Worm (Caenorhabditis elegans) whole organism, L2 larva: ENCODE data around the gene pals-32.

ENCODE experiments used
- C34F6.9 ChIP-seq: fragments of 150-350 bp; optimal IDR thresholded peaks from 2 replicates; lab custom pipeline; 2014; ENCODE audit warnings: missing biosample characterization, missing genetic modification characterization
- F13H6.1 ChIP-seq: sonication (generic microtip); optimal IDR thresholded peaks from 2 replicates; lab custom pipeline; 2016; ENCODE audit warnings: missing genetic modification characterization, missing compliant biosample characterization
- R02D3.7 ChIP-seq: fragments of 150-350 bp; optimal IDR thresholded peaks from 2 replicates; lab custom pipeline; 2014; ENCODE audit warnings: missing biosample characterization, missing genetic modification characterization
- Y55F3AM.14 ChIP-seq: fragments of 200-800 bp; sonication (Bioruptor generic); optimal IDR thresholded peaks from 2 replicates; lab custom pipeline; 2018; ENCODE audit warnings: mild to moderate bottlenecking, missing genetic modification characterization, missing compliant biosample characterization
- ZK546.5 ChIP-seq: sonication (generic microtip); optimal IDR thresholded peaks from 2 replicates; lab custom pipeline; 2017; ENCODE audit warnings: missing biosample characterization, missing genetic modification characterization
- aly-2 ChIP-seq: fragments of 150-350 bp; optimal IDR thresholded peaks from 2 replicates; lab custom pipeline; 2014; ENCODE audit warnings: missing biosample characterization, missing genetic modification characterization
- ama-1 ChIP-seq: fragments of 150-350 bp; optimal IDR thresholded peaks from 2 replicates; lab custom pipeline; 2018; ENCODE audit warnings: inconsistent platforms
- blmp-1 ChIP-seq: sonication (generic microtip); optimal IDR thresholded peaks from 2 replicates; lab custom pipeline; 2017; ENCODE audit warnings: missing genetic modification characterization, mild to moderate bottlenecking, missing compliant biosample characterization, antibody characterized with exemption, moderate library complexity; ENCODE audit not compliant: insufficient read depth
- ceh-82 ChIP-seq: fragments of 150-350 bp; optimal IDR thresholded peaks from 2 replicates; lab custom pipeline; 2014; ENCODE audit warnings: missing biosample characterization, missing genetic modification characterization
- dmd-4 ChIP-seq: sonication (generic microtip); optimal IDR thresholded peaks from 2 replicates; lab custom pipeline; 2017; ENCODE audit warnings: missing biosample characterization, missing genetic modification characterization
- egl-27 ChIP-seq: sonication (generic microtip); optimal IDR thresholded peaks from 3 replicates; lab custom pipeline; 2017; ENCODE audit warnings: missing biosample characterization, missing genetic modification reagents, missing genetic modification characterization
- elt-1 ChIP-seq: fragments of 150-350 bp; optimal IDR thresholded peaks from 2 replicates; lab custom pipeline; 2014; ENCODE audit warnings: missing biosample characterization, missing genetic modification characterization
- elt-3 ChIP-seq: sonication (generic microtip); optimal IDR thresholded peaks from 2 replicates; lab custom pipeline; 2017; ENCODE audit warnings: missing biosample characterization, missing genetic modification characterization
- fos-1 ChIP-seq: fragments of 150-350 bp; optimal IDR thresholded peaks from 2 replicates; lab custom pipeline; 2014; ENCODE audit warnings: missing biosample characterization, missing genetic modification characterization
- lin-39 ChIP-seq: fragments of 150-350 bp; optimal IDR thresholded peaks from 2 replicates; lab custom pipeline; 2014; ENCODE audit warnings: missing biosample characterization, missing genetic modification reagents, missing genetic modification characterization
- lsy-2 ChIP-seq, 2 experiments: fragments of 150-350 bp in 1 of 2; sonication (generic microtip) in 1 of 2; optimal IDR thresholded peaks; 2 replicates each; lab custom pipeline; 2014 to 2017; ENCODE audit warnings: missing biosample characterization in 2 of 2, missing genetic modification characterization in 2 of 2
- mab-5 ChIP-seq: fragments of 150-350 bp; optimal IDR thresholded peaks from 2 replicates; lab custom pipeline; 2014; ENCODE audit warnings: missing biosample characterization, missing genetic modification characterization
- mbf-1 ChIP-seq: sonication (generic microtip); optimal IDR thresholded peaks from 2 replicates; lab custom pipeline; 2017; ENCODE audit warnings: missing biosample characterization, missing genetic modification characterization
- mdl-1 ChIP-seq, 2 experiments: fragments of 150-350 bp in 1 of 2; sonication (generic microtip) in 1 of 2; optimal IDR thresholded peaks; 2 replicates each; lab custom pipeline; 2017; ENCODE audit warnings: missing biosample characterization in 2 of 2, missing genetic modification characterization in 2 of 2
- nhr-11 ChIP-seq: fragments of 150-350 bp; optimal IDR thresholded peaks from 2 replicates; lab custom pipeline; 2014; ENCODE audit warnings: missing biosample characterization, missing genetic modification characterization
- nhr-12 ChIP-seq: fragments of 150-350 bp; optimal IDR thresholded peaks from 2 replicates; lab custom pipeline; 2014; ENCODE audit warnings: missing biosample characterization, missing genetic modification characterization
- nhr-129 ChIP-seq: fragments of 150-350 bp; optimal IDR thresholded peaks from 2 replicates; lab custom pipeline; 2014; ENCODE audit warnings: missing biosample characterization, missing genetic modification characterization
- nhr-21 ChIP-seq: fragments of 150-350 bp; optimal IDR thresholded peaks from 2 replicates; lab custom pipeline; 2014; ENCODE audit warnings: missing biosample characterization, missing genetic modification characterization
- nhr-23 ChIP-seq: fragments of 150-350 bp; optimal IDR thresholded peaks from 2 replicates; lab custom pipeline; 2014; ENCODE audit warnings: missing biosample characterization, missing genetic modification reagents, missing genetic modification characterization
- nhr-237 ChIP-seq: fragments of 150-350 bp; optimal IDR thresholded peaks from 2 replicates; lab custom pipeline; 2014; ENCODE audit warnings: missing biosample characterization, missing genetic modification characterization
- nhr-25 ChIP-seq: fragments of 150-350 bp; sonication (generic microtip); optimal IDR thresholded peaks from 3 replicates; lab custom pipeline; 2014; ENCODE audit warnings: missing biosample characterization, missing genetic modification characterization
- nhr-6 ChIP-seq: fragments of 150-350 bp; optimal IDR thresholded peaks from 2 replicates; lab custom pipeline; 2014; ENCODE audit warnings: missing biosample characterization, missing genetic modification characterization
- nhr-77 ChIP-seq: fragments of 150-350 bp; optimal IDR thresholded peaks from 2 replicates; lab custom pipeline; 2014; ENCODE audit warnings: missing biosample characterization, missing genetic modification characterization
- sem-4 ChIP-seq: fragments of 150-350 bp; optimal IDR thresholded peaks from 2 replicates; lab custom pipeline; 2014; ENCODE audit warnings: missing biosample characterization, missing genetic modification reagents, missing genetic modification characterization
- sma-9 ChIP-seq, 2 experiments: fragments of 150-350 bp in 1 of 2; sonication (generic microtip) in 1 of 2; optimal IDR thresholded peaks; 2 replicates each; lab custom pipeline; 2014 to 2016; ENCODE audit warnings: missing genetic modification characterization in 2 of 2, mild to moderate bottlenecking in 1 of 2, missing biosample characterization in 1 of 2, missing compliant biosample characterization in 1 of 2, missing genetic modification reagents in 1 of 2, moderate library complexity in 1 of 2
- unc-39 ChIP-seq: fragments of 150-350 bp; optimal IDR thresholded peaks from 2 replicates; lab custom pipeline; 2014; ENCODE audit warnings: missing biosample characterization, missing genetic modification characterization
- unc-55 ChIP-seq: fragments of 150-350 bp; sonication (generic microtip); optimal IDR thresholded peaks from 3 replicates; lab custom pipeline; 2014; ENCODE audit warnings: missing biosample characterization, missing genetic modification reagents, missing genetic modification characterization
- unc-62 ChIP-seq: fragments of 150-350 bp; optimal IDR thresholded peaks from 2 replicates; lab custom pipeline; 2014; ENCODE audit warnings: missing biosample characterization, missing genetic modification reagents, missing genetic modification characterization
- ztf-1 ChIP-seq: fragments of 200-800 bp; sonication (Bioruptor generic); conservative IDR thresholded peaks from 2 replicates; pipeline ENCODE4 v1.3.6; 2022; ENCODE audit warnings: missing genetic modification characterization, missing compliant biosample characterization
- ztf-11 ChIP-seq: sonication (generic microtip); optimal IDR thresholded peaks from 2 replicates; lab custom pipeline; 2017; ENCODE audit warnings: missing biosample characterization, missing genetic modification characterization

Gene pals-32

DNA sequence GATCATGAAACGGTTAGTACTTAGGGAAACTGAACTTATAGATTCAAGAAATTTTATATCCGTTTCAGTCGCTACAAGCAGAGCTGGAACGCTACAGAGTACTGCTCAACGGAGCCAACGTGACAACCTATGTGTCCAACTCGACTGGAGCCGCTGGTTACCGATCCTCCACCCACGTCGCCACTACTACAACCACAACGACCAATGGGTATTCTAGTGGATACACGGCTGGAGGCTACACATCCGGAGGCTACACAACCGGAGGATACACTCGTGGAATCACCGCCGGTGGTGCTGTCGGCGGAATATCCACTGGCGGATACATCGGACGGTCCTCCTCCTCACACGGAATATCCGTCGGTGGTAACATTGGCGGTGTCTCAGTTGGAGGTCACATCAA, 13.3 kb upstream of the pals-32 start:
- no peak for TF ChIP-seq C34F6.9 (tag; lab: Kevin White, UChicago)
- no peak for TF ChIP-seq blmp-1 (tag; lab: Kevin White, UChicago)
- no peak for TF ChIP-seq nhr-11 (tag; lab: Kevin White, UChicago)
- no peak for TF ChIP-seq mdl-1 (tag; optimal IDR thresholded peaks at IDR 0.05; lab: Kevin White, UChicago)
- TF ChIP-seq nhr-129, result no peak
- no peak for TF ChIP-seq unc-62 (GFP tag; lab: Kevin White, UChicago)
- no peak for TF ChIP-seq elt-1 (tag; lab: Kevin White, UChicago)
- TF ChIP-seq ama-1 (lab: Kevin White, UChicago), result no peak
- TF ChIP-seq sma-9 (GFP tag; optimal IDR thresholded peaks at IDR 0.05; lab: Kevin White, UChicago), result no peak
- no peak for TF ChIP-seq sma-9 (tag; optimal IDR thresholded peaks at IDR 0.05; lab: Kevin White, UChicago)
- no peak for TF ChIP-seq sem-4 (tag; lab: Kevin White, UChicago)
- no peak for TF ChIP-seq nhr-6 (tag; lab: Kevin White, UChicago)
- no peak for TF ChIP-seq mbf-1 (tag; lab: Kevin White, UChicago)
- no peak for TF ChIP-seq nhr-23
- no peak for TF ChIP-seq R02D3.7
- TF ChIP-seq ceh-82 (tag; lab: Kevin White, UChicago), result no peak
- TF ChIP-seq nhr-237 (tag; lab: Kevin White, UChicago), result no peak
- TF ChIP-seq fos-1 (tag; lab: Kevin White, UChicago), result no peak

- TF ChIP-seq fos-1 (tag; lab: Kevin White, UChicago) (no peak), lin-39 (tag; lab: Kevin White, UChicago) (no peak), nhr-12 (no peak), Y55F3AM.14 (no peak), ztf-1 (no peak), egl-27 (tag; lab: Kevin White, UChicago) (no peak), mab-5 (tag; lab: Kevin White, UChicago) (no peak), unc-39 (tag; lab: Kevin White, UChicago) (no peak), elt-3 (tag; lab: Kevin White, UChicago) (no peak), mdl-1 (tag; optimal IDR thresholded peaks at IDR 0.05; lab: Kevin White, UChicago) (no peak), dmd-4 (tag; lab: Kevin White, UChicago) (no peak), nhr-21 (no peak), unc-55 (no peak), mbf-1 (tag; lab: Kevin White, UChicago) (no peak), C34F6.9 (tag; lab: Kevin White, UChicago) (no peak), lsy-2 (tag; optimal IDR thresholded peaks at IDR 0.05; lab: Kevin White, UChicago) (no peak), nhr-6 (tag; lab: Kevin White, UChicago) (no peak), unc-62 (GFP tag; lab: Kevin White, UChicago) (no peak), nhr-77 (no peak)
These were observed 12.0 kb upstream of the pals-32 start, which contains the start of gene sre-24 for ce11 chrV:2884411-2884810. sre-24 (plus strand) TSS chrV:2884711.

DNA sequence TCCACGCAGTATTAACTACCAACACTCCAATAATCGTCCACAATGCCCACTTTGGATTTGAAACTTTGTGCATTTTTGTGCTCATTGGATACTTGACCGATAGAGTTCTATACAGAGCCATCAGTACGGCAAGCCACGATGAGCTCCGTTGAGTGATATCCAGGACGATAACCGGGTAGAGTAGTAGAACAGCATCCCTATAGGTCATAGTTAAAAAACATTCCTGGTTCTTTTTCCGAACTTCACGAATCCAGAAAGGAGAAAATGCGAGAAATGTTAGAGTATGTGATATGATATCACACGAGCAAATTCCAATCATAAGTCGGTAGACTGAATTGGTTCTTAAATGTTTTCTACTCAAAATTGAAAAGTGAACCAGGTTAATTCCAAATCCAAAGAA, 8.1 kb upstream of the pals-32 start:
- TF ChIP-seq F13H6.1 (tag; lab: Kevin White, UChicago), result no peak
- TF ChIP-seq ama-1 (lab: Kevin White, UChicago), result no peak

ce11 chrV:2888681-2889080, 7.7 kb upstream of the pals-32 start, which contains the start of gene srw-4:
srw-4 (minus strand) TSS chrV:2888781.
- no peak for TF ChIP-seq ceh-82 (tag; lab: Kevin White, UChicago)
- TF ChIP-seq nhr-25 (tag; lab: Kevin White, UChicago), result no peak
- no peak for TF ChIP-seq aly-2 (tag; lab: Kevin White, UChicago)
- TF ChIP-seq ztf-11 (tag; lab: Kevin White, UChicago), result no peak
- no peak for TF ChIP-seq lsy-2 (tag; optimal IDR thresholded peaks at IDR 0.05; lab: Kevin White, UChicago)
- no peak for TF ChIP-seq ZK546.5 (tag; lab: Kevin White, UChicago)
- no peak for TF ChIP-seq unc-62 (GFP tag; lab: Kevin White, UChicago)
- no peak for TF ChIP-seq blmp-1 (tag; lab: Kevin White, UChicago)
- TF ChIP-seq sma-9 (GFP tag; optimal IDR thresholded peaks at IDR 0.05; lab: Kevin White, UChicago), result no peak
- no peak for TF ChIP-seq sma-9 (tag; optimal IDR thresholded peaks at IDR 0.05; lab: Kevin White, UChicago)
- TF ChIP-seq nhr-11 (tag; lab: Kevin White, UChicago), result no peak
- no peak for TF ChIP-seq nhr-21
